Fruit fly (Drosophila melanogaster) whole organism, embryonic: ENCODE results near the gene Polr2D.

Experiments
- ATbp ChIP-seq: fragments of 200-800 bp; sonication (Bioruptor generic); optimal IDR thresholded peaks from 2 replicates; lab custom pipeline; 2017; ENCODE audit warnings: missing biosample characterization, mild to moderate bottlenecking, missing genetic modification characterization, missing genetic modification reagents
- Aef1 ChIP-seq: fragments of 200-800 bp; sonication (Bioruptor generic); IDR thresholded peaks from 3 replicates; pipeline ENCODE4 v1.3.6; 2022; ENCODE audit warnings: missing biosample characterization, missing genetic modification characterization
- Atf-2 ChIP-seq: fragments of 200-800 bp; sonication (Bioruptor generic); optimal IDR thresholded peaks from 2 replicates; lab custom pipeline; 2016; ENCODE audit warnings: missing biosample characterization, missing genetic modification characterization
- BEAF-32 ChIP-seq: fragments of 200-800 bp; sonication (Bioruptor generic); optimal IDR thresholded peaks from 3 replicates; lab custom pipeline; 2017; ENCODE audit warnings: missing biosample characterization, missing genetic modification characterization, mild to moderate bottlenecking, moderate library complexity, missing genetic modification reagents
- CG10431 ChIP-seq: fragments of 200-800 bp; sonication (Bioruptor generic); optimal IDR thresholded peaks from 3 replicates; lab custom pipeline; 2018; ENCODE audit warnings: missing biosample characterization, mild to moderate bottlenecking, missing genetic modification characterization
- CG10959 ChIP-seq: fragments of 200-800 bp; sonication (Bioruptor generic); IDR thresholded peaks from 2 replicates; pipeline ENCODE4 v1.3.6; 2022; ENCODE audit warnings: missing biosample characterization, missing genetic modification characterization
- CG11085 ChIP-seq: fragments of 200-800 bp; sonication (Bioruptor generic); IDR thresholded peaks from 2 replicates; pipeline ENCODE4 v1.3.6; 2022; ENCODE audit warnings: missing biosample characterization, missing genetic modification characterization
- CG12769 ChIP-seq: fragments of 200-800 bp; sonication (Bioruptor generic); optimal IDR thresholded peaks from 2 replicates; lab custom pipeline; 2019; ENCODE audit warnings: missing biosample characterization, mild to moderate bottlenecking, missing genetic modification characterization, moderate library complexity
- CG13296 ChIP-seq: fragments of 200-800 bp; sonication (Bioruptor generic); optimal IDR thresholded peaks from 3 replicates; lab custom pipeline; 2018; ENCODE audit warnings: missing biosample characterization, mild to moderate bottlenecking, missing genetic modification characterization
- CG13624 ChIP-seq: fragments of 200-800 bp; sonication (Bioruptor generic); optimal IDR thresholded peaks from 2 replicates; lab custom pipeline; 2016; ENCODE audit warnings: missing biosample characterization, missing genetic modification characterization
- CG14441 ChIP-seq: fragments of 200-800 bp; sonication (Bioruptor generic); IDR thresholded peaks from 2 replicates; pipeline ENCODE4 v1.3.6; 2022; ENCODE audit warnings: missing biosample characterization, missing genetic modification characterization
- CG2712 ChIP-seq: fragments of 200-800 bp; optimal IDR thresholded peaks from 3 replicates; lab custom pipeline; 2019; ENCODE audit warnings: missing biosample characterization, mild to moderate bottlenecking, missing genetic modification characterization, moderate library complexity
- CG3281 ChIP-seq: fragments of 200-800 bp; sonication (Bioruptor generic); optimal IDR thresholded peaks from 3 replicates; lab custom pipeline; 2017; ENCODE audit warnings: missing biosample characterization, mild to moderate bottlenecking, missing genetic modification characterization
- CG5245 ChIP-seq: fragments of 200-800 bp; sonication (Bioruptor generic); optimal IDR thresholded peaks from 3 replicates; lab custom pipeline; 2016; ENCODE audit warnings: missing biosample characterization, missing genetic modification characterization
- CG6854 ChIP-seq: fragments of 200-800 bp; sonication (Bioruptor generic); optimal IDR thresholded peaks from 3 replicates; lab custom pipeline; 2017; ENCODE audit warnings: missing biosample characterization, mild to moderate bottlenecking, missing genetic modification characterization
- CG8359 ChIP-seq: fragments of 200-800 bp; sonication (Bioruptor generic); optimal IDR thresholded peaks from 2 replicates; lab custom pipeline; 2017; ENCODE audit warnings: missing biosample characterization, mild to moderate bottlenecking, missing genetic modification characterization, borderline replicate concordance
- CG8765 ChIP-seq: fragments of 200-800 bp; sonication (Bioruptor generic); IDR thresholded peaks from 2 replicates; pipeline ENCODE4 v1.3.6; 2022; ENCODE audit warnings: missing biosample characterization, missing genetic modification characterization
- CG9876 ChIP-seq: fragments of 200-800 bp; sonication (Bioruptor generic); optimal IDR thresholded peaks from 2 replicates; lab custom pipeline; 2016; ENCODE audit warnings: missing biosample characterization, missing genetic modification characterization
- CG9932 ChIP-seq: fragments of 200-800 bp; sonication (Bioruptor generic); IDR thresholded peaks from 2 replicates; pipeline ENCODE4 v1.3.6; 2022; ENCODE audit warnings: missing biosample characterization, missing genetic modification characterization
- CTCF ChIP-seq: fragments of 200-800 bp; sonication (Bioruptor generic); optimal IDR thresholded peaks from 2 replicates; lab custom pipeline; 2017; ENCODE audit warnings: missing biosample characterization, mild to moderate bottlenecking, missing genetic modification characterization, moderate library complexity
- Chrac-16 ChIP-seq: fragments of 200-800 bp; sonication (Bioruptor generic); optimal IDR thresholded peaks from 3 replicates; lab custom pipeline; 2016; ENCODE audit warnings: missing biosample characterization, missing genetic modification characterization
- CoRest ChIP-seq: fragments of 200-800 bp; sonication (Bioruptor generic); optimal IDR thresholded peaks from 3 replicates; lab custom pipeline; 2018; ENCODE audit warnings: missing biosample characterization, mild to moderate bottlenecking, missing genetic modification characterization, moderate library complexity
- Doc3 ChIP-seq: fragments of 200-800 bp; sonication (Bioruptor generic); IDR thresholded peaks from 3 replicates; pipeline ENCODE4 v1.3.6; 2022; ENCODE audit warnings: missing biosample characterization, missing genetic modification characterization; ENCODE audit not compliant: partially characterized antibody
- HHEX ChIP-seq: fragments of 200-800 bp; sonication (Bioruptor generic); optimal IDR thresholded peaks from 3 replicates; lab custom pipeline; 2017; ENCODE audit warnings: missing biosample characterization, mild to moderate bottlenecking, missing genetic modification characterization, missing genetic modification reagents
- HmgD ChIP-seq: fragments of 200-800 bp; sonication (Bioruptor generic); optimal IDR thresholded peaks from 3 replicates; lab custom pipeline; 2016; ENCODE audit warnings: missing biosample characterization, missing genetic modification characterization
- Hmx ChIP-seq: fragments of 200-800 bp; sonication (Bioruptor generic); optimal IDR thresholded peaks from 2 replicates; lab custom pipeline; 2016; ENCODE audit warnings: missing biosample characterization, missing genetic modification characterization
- NfI ChIP-seq: fragments of 200-800 bp; sonication (Bioruptor generic); optimal IDR thresholded peaks from 3 replicates; lab custom pipeline; 2018; ENCODE audit warnings: missing biosample characterization, mild to moderate bottlenecking, missing genetic modification characterization, moderate library complexity
- Pdp1 ChIP-seq, 2 experiments: fragments of 200-800 bp; sonication (Bioruptor generic); optimal IDR thresholded peaks; 3 replicates each; lab custom pipeline; 2016; ENCODE audit warnings: missing biosample characterization in 2 of 2, missing genetic modification characterization in 2 of 2, mild to moderate bottlenecking in 1 of 2, moderate library complexity in 1 of 2
- abd-A ChIP-seq: fragments of 200-800 bp; sonication (Bioruptor generic); optimal IDR thresholded peaks from 3 replicates; lab custom pipeline; 2019; ENCODE audit warnings: missing biosample characterization, mild to moderate bottlenecking, missing genetic modification characterization, moderate library complexity
- bcd ChIP-seq: fragments of 200-800 bp; sonication (Bioruptor generic); optimal IDR thresholded peaks from 2 replicates; lab custom pipeline; 2017; ENCODE audit warnings: missing biosample characterization, mild to moderate bottlenecking, missing genetic modification characterization
- bsh ChIP-seq, 2 experiments: fragments of 200-800 bp; sonication (Bioruptor generic); optimal IDR thresholded peaks; 2 replicates each; lab custom pipeline; 2017 to 2018; ENCODE audit warnings: mild to moderate bottlenecking in 2 of 2, missing biosample characterization in 2 of 2, missing genetic modification characterization in 2 of 2, moderate library complexity in 1 of 2
- dati ChIP-seq: fragments of 200-800 bp; sonication (Bioruptor generic); IDR thresholded peaks from 2 replicates; pipeline ENCODE4 v1.3.6; 2022; ENCODE audit warnings: missing biosample characterization, missing genetic modification characterization
- dpn ChIP-seq, 2 experiments: fragments of 200-800 bp; sonication (Bioruptor generic); optimal IDR thresholded peaks; 3 replicates each; lab custom pipeline; 2016; ENCODE audit warnings: missing biosample characterization in 2 of 2, missing genetic modification characterization in 2 of 2
- fd96Cb ChIP-seq: fragments of 200-800 bp; sonication (Bioruptor generic); optimal IDR thresholded peaks from 2 replicates; lab custom pipeline; 2018; ENCODE audit warnings: missing biosample characterization, mild to moderate bottlenecking, missing genetic modification characterization, moderate library complexity
- gfzf ChIP-seq: fragments of 200-800 bp; sonication (Bioruptor generic); optimal IDR thresholded peaks from 2 replicates; lab custom pipeline; 2016; ENCODE audit warnings: missing biosample characterization, mild to moderate bottlenecking, missing genetic modification characterization, moderate library complexity
- lab ChIP-seq: fragments of 200-800 bp; sonication (Bioruptor generic); optimal IDR thresholded peaks from 3 replicates; lab custom pipeline; 2017; ENCODE audit warnings: missing biosample characterization, missing genetic modification characterization, mild to moderate bottlenecking, moderate library complexity, missing genetic modification reagents
- lmd ChIP-seq: fragments of 200-800 bp; sonication (Bioruptor generic); IDR thresholded peaks from 2 replicates; pipeline ENCODE4 v1.3.6; 2022; ENCODE audit warnings: missing biosample characterization, missing genetic modification characterization
- otp ChIP-seq: fragments of 200-800 bp; sonication (Bioruptor generic); IDR thresholded peaks from 3 replicates; pipeline ENCODE4, ENCODE4 v1.3.6; 2022; ENCODE audit warnings: missing biosample characterization, missing genetic modification characterization
- ro ChIP-seq: fragments of 200-800 bp; sonication (Bioruptor generic); IDR thresholded peaks from 2 replicates; pipeline ENCODE4 v1.3.6; 2022; ENCODE audit warnings: missing biosample characterization, missing genetic modification characterization
- row ChIP-seq: fragments of 200-800 bp; sonication (Bioruptor generic); IDR thresholded peaks from 3 replicates; pipeline ENCODE4 v1.3.6; 2022; ENCODE audit warnings: missing biosample characterization, missing genetic modification characterization
- sc ChIP-seq, 3 experiments: fragments of >200 bp in 2 of 3; fragments of 200-800 bp in 1 of 3; sonication (Bioruptor generic) in 1 of 3; optimal IDR thresholded peaks; 2 replicates in 2 of 3; 3 replicates in 1 of 3; lab custom pipeline; 2017; ENCODE audit warnings: mild to moderate bottlenecking in 1 of 3, missing biosample characterization in 1 of 3, missing genetic modification characterization in 1 of 3, missing genetic modification reagents in 1 of 3
- schlank ChIP-seq: fragments of 200-800 bp; sonication (Bioruptor generic); optimal IDR thresholded peaks from 2 replicates; lab custom pipeline; 2018; ENCODE audit warnings: missing biosample characterization, mild to moderate bottlenecking, missing genetic modification characterization
- shn ChIP-seq: fragments of 200-800 bp; sonication (Bioruptor generic); optimal IDR thresholded peaks from 3 replicates; lab custom pipeline; 2016; ENCODE audit warnings: missing biosample characterization, missing genetic modification characterization
- slou ChIP-seq: fragments of 200-800 bp; sonication (Bioruptor generic); optimal IDR thresholded peaks from 3 replicates; lab custom pipeline; 2016; ENCODE audit warnings: missing biosample characterization, missing genetic modification characterization
- so ChIP-seq: fragments of 200-800 bp; sonication (Bioruptor generic); IDR thresholded peaks from 3 replicates; pipeline ENCODE4 v1.3.6; 2022; ENCODE audit warnings: missing biosample characterization, missing genetic modification characterization
- tgo ChIP-seq: fragments of 200-800 bp; sonication (Bioruptor generic); IDR thresholded peaks from 3 replicates; pipeline ENCODE4 v1.3.6; 2022; ENCODE audit warnings: missing biosample characterization, missing genetic modification characterization
- tin ChIP-seq: fragments of 200-800 bp; sonication (Bioruptor generic); optimal IDR thresholded peaks from 3 replicates; lab custom pipeline; 2016; ENCODE audit warnings: missing biosample characterization, missing genetic modification characterization
- twi ChIP-seq: fragments of 200-800 bp; optimal IDR thresholded peaks from 2 replicates; lab custom pipeline; 2019; ENCODE audit warnings: missing biosample characterization, mild to moderate bottlenecking, missing genetic modification characterization, moderate library complexity
- tx ChIP-seq: fragments of 200-800 bp; sonication (Bioruptor generic); optimal IDR thresholded peaks from 2 replicates; lab custom pipeline; 2016; ENCODE audit warnings: missing biosample characterization, missing genetic modification characterization
- unpg ChIP-seq: fragments of 200-800 bp; sonication (Bioruptor generic); optimal IDR thresholded peaks from 3 replicates; lab custom pipeline; 2018; ENCODE audit warnings: missing biosample characterization, mild to moderate bottlenecking, missing genetic modification characterization, moderate library complexity
- yki ChIP-seq: fragments of >200 bp; optimal IDR thresholded peaks from 3 replicates; lab custom pipeline; 2018

The Polr2D gene

dm6 chr3R:18243718-18244170, 11.5 kb downstream of the Polr2D start (continued):
- TF ChIP-seq Atf-2 (GFP tag; lab: Kevin White, UChicago) (no peak), CG6854 (GFP tag; lab: Kevin White, UChicago) (peak; percentile 27), CG9876 (GFP tag; lab: Kevin White, UChicago) (no peak), twi (tag; lab: Kevin White, UChicago) (no peak), shn (no peak), tgo (GFP tag; lab: Robert Waterston, UW) (no peak), bcd (GFP tag; lab: Kevin White, UChicago) (no peak), abd-A (tag; lab: Kevin White, UChicago) (peak; percentile 9), CG8765 (GFP tag; lab: Robert Waterston, UW) (no peak), CG13296 (GFP tag; lab: Kevin White, UChicago) (no peak), fd96Cb (tag; lab: Kevin White, UChicago) (no peak), CG5245 (no peak), yki (lab: Kevin White, UChicago) (no peak), BEAF-32 (no peak), Hmx (GFP tag; lab: Kevin White, UChicago) (no peak), tx (no peak), CG2712 (tag; lab: Kevin White, UChicago) (no peak), CG14441 (0 out of 2 replicates have a peak, but pooled peaks have one; percentile 30), otp (GFP tag; lab: Robert Waterston, UW) (no peak), Chrac-16 (GFP tag; lab: Kevin White, UChicago) (peak; percentile 25), schlank (peak; percentile 3), bsh (GFP tag; optimal IDR thresholded peaks at IDR 0.05; lab: Kevin White, UChicago) (no peak), Doc3 (GFP tag; lab: Robert Waterston, UW) (no peak), ro (GFP tag; lab: Robert Waterston, UW) (no peak), NfI (GFP tag; lab: Kevin White, UChicago) (no peak), Pdp1 (GFP tag; optimal IDR thresholded peaks at IDR 0.05; lab: Kevin White, UChicago) (peak in 1 of 2 experiments; percentile 15), slou (no peak), dati (no peak), CG8359 (GFP tag; lab: Kevin White, UChicago) (no peak), Aef1 (GFP tag; lab: Robert Waterston, UW) (no peak), sc (optimal IDR thresholded peaks at IDR 0.05; lab: Kevin White, UChicago) (no peak), sc (GFP tag; optimal IDR thresholded peaks at IDR 0.05; lab: Kevin White, UChicago) (no peak), tin (GFP tag; lab: Kevin White, UChicago) (no peak), CG12769 (no peak), lab (GFP tag; lab: Kevin White, UChicago) (peak; percentile 59), CG3281 (GFP tag; lab: Kevin White, UChicago) (peak; percentile 8), CTCF (GFP tag; lab: Kevin White, UChicago) (no peak), CG13624 (GFP tag; lab: Kevin White, UChicago) (no peak), ATbp (GFP tag; lab: Kevin White, UChicago) (no peak), CG10431 (GFP tag; lab: Kevin White, UChicago) (no peak), gfzf (GFP tag; lab: Kevin White, UChicago) (no peak), CG9932 (GFP tag; lab: Robert Waterston, UW) (0 out of 2 replicates have a peak, but pooled peaks have one; percentile 6), CG10959 (GFP tag; lab: Robert Waterston, UW) (no peak), HHEX (GFP tag; lab: Kevin White, UChicago) (no peak), CG11085 (GFP tag; lab: Robert Waterston, UW) (no peak), HmgD (GFP tag; lab: Kevin White, UChicago) (no peak), lmd (GFP tag; lab: Robert Waterston, UW) (0 out of 2 replicates have a peak, but pooled peaks have one; percentile 8), CoRest (no peak), so (GFP tag; lab: Robert Waterston, UW) (no peak), unpg (GFP tag; lab: Kevin White, UChicago) (no peak), row (GFP tag; lab: Robert Waterston, UW) (peak; percentile 5; the same call in 1 of the 3 replicates), dpn (GFP tag; optimal IDR thresholded peaks at IDR 0.05; lab: Kevin White, UChicago) (no peak)
